Fruit fly (Drosophila melanogaster): ENCODE data around the gene NimB3.

DNA sequence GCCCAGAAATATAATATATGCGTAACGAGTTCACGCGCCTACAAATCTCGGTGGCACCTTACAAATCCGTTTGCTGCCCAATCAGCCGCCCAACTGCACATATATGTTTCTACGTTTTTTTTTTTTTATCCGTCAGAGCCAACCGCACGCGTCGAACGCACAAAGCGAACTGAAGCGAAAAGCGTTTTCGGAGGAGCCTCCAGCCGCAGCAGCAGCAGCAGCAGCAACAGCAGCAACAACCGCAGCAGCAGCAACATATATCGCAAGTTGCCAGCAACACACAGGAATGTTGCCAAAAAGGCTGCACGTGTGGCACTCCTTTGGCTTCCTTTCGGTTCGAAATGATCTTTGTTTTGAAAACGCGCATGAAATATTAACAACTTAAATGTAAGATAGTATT is 33.3 kb upstream of the NimB3 start, which contains the start of gene rk:
- TF ChIP-seq EcR (GFP tag; optimal IDR thresholded peaks at IDR 0.05) (no peak), CG4496 (GFP tag; IDR thresholded peaks at IDR 0.05) (0 out of 3 replicates have a peak, but pooled peaks have one; percentile 25), CG10348 (GFP tag; IDR thresholded peaks at IDR 0.05) (no peak), Pif1B (GFP tag; optimal IDR thresholded peaks at IDR 0.05) (no peak), CG12605 (GFP tag; IDR thresholded peaks at IDR 0.05) (no peak), Pif1A (GFP tag; optimal IDR thresholded peaks at IDR 0.05) (no peak), fd96Ca (GFP tag; IDR thresholded peaks at IDR 0.05) (no peak)

All from whole organism, pupa.